Fruit fly (Drosophila melanogaster) whole organism, adult: Measurements from ENCODE around the gene CG14013.

Experiments used
- CG11617 ChIP-seq: fragments of 200-800 bp; sonication (Bioruptor generic); optimal IDR thresholded peaks from 2 replicates; lab custom pipeline; 2017; ENCODE audit warnings: mild to moderate bottlenecking, missing biosample characterization, missing genetic modification reagents, missing genetic modification characterization
- CG12768 ChIP-seq: fragments of 200-800 bp; sonication (Bioruptor generic); optimal IDR thresholded peaks from 2 replicates; lab custom pipeline; 2017; ENCODE audit warnings: missing biosample characterization, missing genetic modification characterization, mild to moderate bottlenecking, moderate library complexity, missing genetic modification reagents
- CG14711 ChIP-seq: fragments of 200-800 bp; sonication (Bioruptor generic); optimal IDR thresholded peaks from 2 replicates; lab custom pipeline; 2018; ENCODE audit warnings: missing biosample characterization, mild to moderate bottlenecking, missing genetic modification characterization, moderate library complexity
- CG1620 ChIP-seq: fragments of 200-800 bp; sonication (Bioruptor generic); optimal IDR thresholded peaks from 2 replicates; lab custom pipeline; 2016; ENCODE audit warnings: missing biosample characterization, missing genetic modification characterization
- CG33017 ChIP-seq: fragments of 200-800 bp; sonication (Bioruptor generic); optimal IDR thresholded peaks from 2 replicates; lab custom pipeline; 2018; ENCODE audit warnings: missing biosample characterization, mild to moderate bottlenecking, missing genetic modification characterization, moderate library complexity
- CG5204 ChIP-seq: fragments of 200-800 bp; sonication (Bioruptor generic); optimal IDR thresholded peaks from 2 replicates; lab custom pipeline; 2016; ENCODE audit warnings: missing biosample characterization, missing genetic modification characterization
- CG7045 ChIP-seq: fragments of 200-800 bp; sonication (Bioruptor generic); optimal IDR thresholded peaks from 2 replicates; lab custom pipeline; 2017; ENCODE audit warnings: missing biosample characterization, mild to moderate bottlenecking, missing genetic modification characterization
- CG7101 ChIP-seq: fragments of 200-800 bp; sonication (Bioruptor generic); optimal IDR thresholded peaks from 2 replicates; lab custom pipeline; 2018; ENCODE audit warnings: missing biosample characterization, mild to moderate bottlenecking, missing genetic modification characterization, moderate library complexity
- Clk ChIP-seq: fragments of 200-800 bp; sonication (Bioruptor generic); optimal IDR thresholded peaks from 2 replicates; lab custom pipeline; 2017; ENCODE audit warnings: missing biosample characterization, missing genetic modification characterization
- Crg-1 ChIP-seq: fragments of 200-800 bp; sonication (Bioruptor generic); optimal IDR thresholded peaks from 2 replicates; lab custom pipeline; 2016; ENCODE audit warnings: missing biosample characterization, missing genetic modification characterization
- Hr96 ChIP-seq: fragments of 200-800 bp; sonication (Bioruptor generic); optimal IDR thresholded peaks from 2 replicates; lab custom pipeline; 2016; ENCODE audit warnings: missing biosample characterization, missing genetic modification characterization
- Mnt ChIP-seq: fragments of 200-800 bp; sonication (Bioruptor generic); optimal IDR thresholded peaks from 2 replicates; lab custom pipeline; 2016; ENCODE audit warnings: missing biosample characterization, mild to moderate bottlenecking, missing genetic modification characterization
- bab1 ChIP-seq: fragments of 200-800 bp; sonication (Bioruptor generic); optimal IDR thresholded peaks from 3 replicates; lab custom pipeline; 2019; ENCODE audit warnings: missing biosample characterization, mild to moderate bottlenecking, missing genetic modification characterization, moderate library complexity
- cic ChIP-seq: fragments of 200-800 bp; sonication (Bioruptor generic); optimal IDR thresholded peaks from 2 replicates; lab custom pipeline; 2017; ENCODE audit warnings: missing biosample characterization, mild to moderate bottlenecking, missing genetic modification characterization, moderate library complexity
- cnc ChIP-seq, 2 experiments: fragments of >200 bp; optimal IDR thresholded peaks; 2 replicates each; lab custom pipeline; 2017
- kay ChIP-seq: fragments of 200-800 bp; sonication (Bioruptor generic); peaks from one replicate; lab custom pipeline; 2016; ENCODE audit warnings: missing biosample characterization, missing genetic modification characterization, borderline replicate concordance
- ovo ChIP-seq: fragments of 200-800 bp; sonication (Bioruptor generic); optimal IDR thresholded peaks from 2 replicates; lab custom pipeline; 2016; ENCODE audit warnings: missing biosample characterization, missing genetic modification characterization
- pad ChIP-seq: fragments of 200-800 bp; sonication (Bioruptor generic); optimal IDR thresholded peaks from 3 replicates; lab custom pipeline; 2017; ENCODE audit warnings: missing biosample characterization, missing genetic modification characterization, mild to moderate bottlenecking, moderate library complexity, missing genetic modification reagents
- tj ChIP-seq: fragments of 200-800 bp; sonication (Bioruptor generic); optimal IDR thresholded peaks from 3 replicates; lab custom pipeline; 2017; ENCODE audit warnings: missing biosample characterization, mild to moderate bottlenecking, missing genetic modification characterization, moderate library complexity
- toe ChIP-seq: fragments of 200-800 bp; sonication (Bioruptor generic); optimal IDR thresholded peaks from 2 replicates; lab custom pipeline; 2016; ENCODE audit warnings: missing biosample characterization, missing genetic modification characterization

Gene CG14013

dm6 chr2L:5526738-5527137, 26.9 kb downstream of the CG14013 start, which contains the start of gene Cox11:
TSS of gene Cox11 (plus strand) at chr2L:5526957.
- TF ChIP-seq cic (GFP tag; lab: Kevin White, UChicago) (no peak), CG5204 (GFP tag; lab: Kevin White, UChicago) (no peak), tj (GFP tag; lab: Kevin White, UChicago) (no peak), kay (GFP tag; lab: Kevin White, UChicago) (no peak), CG33017 (no peak), CG1620 (no peak), Crg-1 (GFP tag; lab: Kevin White, UChicago) (no peak), cnc (optimal IDR thresholded peaks at IDR 0.05; lab: Kevin White, UChicago) (no peak), CG12768 (no peak), CG11617 (GFP tag; lab: Kevin White, UChicago) (no peak), Mnt (GFP tag; lab: Kevin White, UChicago) (no peak), CG7101 (no peak), CG7045 (GFP tag; lab: Kevin White, UChicago) (no peak), Clk (GFP tag; lab: Kevin White, UChicago) (no peak), toe (GFP tag; lab: Kevin White, UChicago) (no peak), CG14711 (tag; lab: Kevin White, UChicago) (no peak), ovo (GFP tag; lab: Kevin White, UChicago) (no peak)

dm6 chr2L:5525723-5526122, 27.9 kb downstream of the CG14013 start, which contains the start of gene Cap-D3:
TSS of gene Cap-D3 (plus strand) at chr2L:5525905.
- peak; percentile 6 for TF ChIP-seq bab1 (GFP tag; lab: Kevin White, UChicago)
- no peak for TF ChIP-seq Hr96 (GFP tag; lab: Kevin White, UChicago)

- peak; percentile 78 for TF ChIP-seq CG14711 (tag; lab: Kevin White, UChicago)
- no peak for TF ChIP-seq Hr96 (GFP tag; lab: Kevin White, UChicago)
- peak; percentile 77 for TF ChIP-seq CG12768
- TF ChIP-seq CG11617 (GFP tag; lab: Kevin White, UChicago) = peak; percentile 87
- TF ChIP-seq Clk (GFP tag; lab: Kevin White, UChicago) = peak; percentile 76
- peak; percentile 61 for TF ChIP-seq tj (GFP tag; lab: Kevin White, UChicago)
- TF ChIP-seq Mnt (GFP tag; lab: Kevin White, UChicago) = peak; percentile 48
- TF ChIP-seq toe (GFP tag; lab: Kevin White, UChicago) = no peak
- TF ChIP-seq CG5204 (GFP tag; lab: Kevin White, UChicago) = no peak
- TF ChIP-seq Crg-1 (GFP tag; lab: Kevin White, UChicago) = peak; percentile 31
- peak; percentile 83 for TF ChIP-seq CG7101
- peak; percentile 37 for TF ChIP-seq CG33017
- TF ChIP-seq CG7045 (GFP tag; lab: Kevin White, UChicago) = peak; percentile 80
- TF ChIP-seq kay (GFP tag; lab: Kevin White, UChicago) = no peak
- peak; percentile 14 for TF ChIP-seq ovo (GFP tag; lab: Kevin White, UChicago)
- TF ChIP-seq cnc (optimal IDR thresholded peaks at IDR 0.05; lab: Kevin White, UChicago) = no peak
- TF ChIP-seq CG1620 = peak; percentile 79
- TF ChIP-seq bab1 (GFP tag; lab: Kevin White, UChicago) = peak; percentile 59
- no peak for TF ChIP-seq cic (GFP tag; lab: Kevin White, UChicago)
- TF ChIP-seq pad = peak; percentile 64
Observed at dm6 chr2L:5523848-5524473, 29.7 kb downstream of the CG14013 start, which contains the start of the genes Vps52 and Elp4. TSS of gene Vps52 (minus strand) at chr2L:5523898. TSS of gene Elp4 (plus strand) at chr2L:5524139.

dm6 chr2L:5520757-5521156, 32.9 kb downstream of the CG14013 start:
- TF ChIP-seq ovo (GFP tag; lab: Kevin White, UChicago) = no peak
- TF ChIP-seq Clk (GFP tag; lab: Kevin White, UChicago) = no peak
- no peak for TF ChIP-seq cnc (optimal IDR thresholded peaks at IDR 0.05; lab: Kevin White, UChicago)
- no peak for TF ChIP-seq CG5204 (GFP tag; lab: Kevin White, UChicago)
- no peak for TF ChIP-seq bab1 (GFP tag; lab: Kevin White, UChicago)
- TF ChIP-seq CG12768 = no peak

dm6 chr2L:5519846-5520384, 33.7 kb downstream of the CG14013 start, which contains the start of the genes CG7382 and cl:
TSS of gene CG7382 (minus strand) at chr2L:5519896.
TSS of gene cl (plus strand) at chr2L:5520135.
- TF ChIP-seq CG5204 (GFP tag; lab: Kevin White, UChicago) = no peak
- no peak for TF ChIP-seq cnc (optimal IDR thresholded peaks at IDR 0.05; lab: Kevin White, UChicago)
- peak; percentile 53 for TF ChIP-seq ovo (GFP tag; lab: Kevin White, UChicago)
- TF ChIP-seq Mnt (GFP tag; lab: Kevin White, UChicago) = no peak
- no peak for TF ChIP-seq Crg-1 (GFP tag; lab: Kevin White, UChicago)
- no peak for TF ChIP-seq kay (GFP tag; lab: Kevin White, UChicago)
- no peak for TF ChIP-seq CG1620
- peak; percentile 99 for TF ChIP-seq pad
- peak; percentile 36 for TF ChIP-seq CG7045 (GFP tag; lab: Kevin White, UChicago)
- TF ChIP-seq toe (GFP tag; lab: Kevin White, UChicago) = peak; percentile 69
- TF ChIP-seq CG12768 = no peak
- TF ChIP-seq CG14711 (tag; lab: Kevin White, UChicago) = peak; percentile 92
- TF ChIP-seq Hr96 (GFP tag; lab: Kevin White, UChicago) = no peak
- no peak for TF ChIP-seq bab1 (GFP tag; lab: Kevin White, UChicago)
- TF ChIP-seq Clk (GFP tag; lab: Kevin White, UChicago) = no peak
- TF ChIP-seq CG11617 (GFP tag; lab: Kevin White, UChicago) = peak; percentile 24
- peak; percentile 15 for TF ChIP-seq cic (GFP tag; lab: Kevin White, UChicago)
- no peak for TF ChIP-seq CG33017
- peak; percentile 82 for TF ChIP-seq tj (GFP tag; lab: Kevin White, UChicago)
- TF ChIP-seq CG7101 = peak; percentile 21
